Fruit fly (Drosophila melanogaster) whole organism, embryonic: ENCODE results near the gene SCCRO4.

Source experiments
- Awh ChIP-seq: fragments of 200-800 bp; sonication (Bioruptor generic); IDR thresholded peaks from 2 replicates; pipeline ENCODE4, ENCODE4 v1.3.6; 2022; ENCODE audit warnings: missing biosample characterization, missing genetic modification characterization
- B-H1 ChIP-seq: fragments of 200-800 bp; sonication (Bioruptor generic); IDR thresholded peaks from 3 replicates; pipeline ENCODE4 v1.3.6; 2022; ENCODE audit warnings: missing biosample characterization, missing genetic modification characterization
- B-H2 ChIP-seq: fragments of 200-800 bp; sonication (Bioruptor generic); optimal IDR thresholded peaks from 2 replicates; lab custom pipeline; 2018; ENCODE audit warnings: missing biosample characterization, mild to moderate bottlenecking, missing genetic modification characterization
- CG10209 ChIP-seq: fragments of 200-800 bp; sonication (Bioruptor generic); optimal IDR thresholded peaks from 3 replicates; lab custom pipeline; 2017; ENCODE audit warnings: missing biosample characterization, mild to moderate bottlenecking, missing genetic modification characterization, missing genetic modification reagents
- CG10959 ChIP-seq: fragments of 200-800 bp; sonication (Bioruptor generic); IDR thresholded peaks from 2 replicates; pipeline ENCODE4 v1.3.6; 2022; ENCODE audit warnings: missing biosample characterization, missing genetic modification characterization
- CG11085 ChIP-seq: fragments of 200-800 bp; sonication (Bioruptor generic); IDR thresholded peaks from 2 replicates; pipeline ENCODE4 v1.3.6; 2022; ENCODE audit warnings: missing biosample characterization, missing genetic modification characterization
- CG12769 ChIP-seq: fragments of 200-800 bp; sonication (Bioruptor generic); optimal IDR thresholded peaks from 2 replicates; lab custom pipeline; 2019; ENCODE audit warnings: missing biosample characterization, mild to moderate bottlenecking, missing genetic modification characterization, moderate library complexity
- CG13287 ChIP-seq: fragments of 200-800 bp; sonication (Bioruptor generic); IDR thresholded peaks from 2 replicates; pipeline ENCODE4 v1.3.6; 2022; ENCODE audit warnings: missing biosample characterization, missing genetic modification characterization; ENCODE audit not compliant: partially characterized antibody
- CG13296 ChIP-seq: fragments of 200-800 bp; sonication (Bioruptor generic); optimal IDR thresholded peaks from 3 replicates; lab custom pipeline; 2018; ENCODE audit warnings: missing biosample characterization, mild to moderate bottlenecking, missing genetic modification characterization
- CG1529 ChIP-seq: fragments of 200-800 bp; sonication (Bioruptor generic); optimal IDR thresholded peaks from 3 replicates; lab custom pipeline; 2018; ENCODE audit warnings: missing biosample characterization, missing genetic modification characterization
- CG16779 ChIP-seq: fragments of 200-800 bp; sonication (Bioruptor generic); IDR thresholded peaks from 2 replicates; pipeline ENCODE4 v1.3.6; 2022; ENCODE audit warnings: missing biosample characterization, missing genetic modification characterization
- CG2129 ChIP-seq: fragments of 200-800 bp; sonication (Bioruptor generic); IDR thresholded peaks from 2 replicates; pipeline ENCODE4 v1.3.6; 2022; ENCODE audit warnings: missing biosample characterization, missing genetic modification characterization; ENCODE audit not compliant: partially characterized antibody
- CG2875 ChIP-seq: fragments of 200-800 bp; sonication (Bioruptor generic); optimal IDR thresholded peaks from 2 replicates; lab custom pipeline; 2017; ENCODE audit warnings: missing biosample characterization, mild to moderate bottlenecking, missing genetic modification characterization, missing genetic modification reagents
- CG33213 ChIP-seq: fragments of 200-800 bp; sonication (Bioruptor generic); optimal IDR thresholded peaks from 3 replicates; lab custom pipeline; 2016; ENCODE audit warnings: missing biosample characterization, missing genetic modification characterization
- CG3847 ChIP-seq: fragments of 200-800 bp; sonication (Bioruptor generic); IDR thresholded peaks from 2 replicates; pipeline ENCODE4 v1.3.6; 2022; ENCODE audit warnings: missing biosample characterization, missing genetic modification characterization
- CG42726 ChIP-seq: fragments of 200-800 bp; sonication (Bioruptor generic); IDR thresholded peaks from 2 replicates; pipeline ENCODE4 v1.3.6; 2022; ENCODE audit warnings: missing biosample characterization, missing genetic modification characterization; ENCODE audit not compliant: partially characterized antibody
- CG4282 ChIP-seq: fragments of 200-800 bp; sonication (Bioruptor generic); optimal IDR thresholded peaks from 2 replicates; lab custom pipeline; 2016; ENCODE audit warnings: missing biosample characterization, missing genetic modification characterization
- CG43689 ChIP-seq: fragments of 200-800 bp; sonication (Bioruptor generic); IDR thresholded peaks from 2 replicates; pipeline ENCODE4 v1.3.6; 2022; ENCODE audit warnings: missing biosample characterization, missing genetic modification characterization
- CG4404 ChIP-seq: fragments of 200-800 bp; sonication (Bioruptor generic); IDR thresholded peaks from 2 replicates; pipeline ENCODE4 v1.3.6; 2022; ENCODE audit warnings: missing biosample characterization, missing genetic modification characterization
- CG4707 ChIP-seq: fragments of 200-800 bp; sonication (Bioruptor generic); optimal IDR thresholded peaks from 2 replicates; lab custom pipeline; 2018; ENCODE audit warnings: missing biosample characterization, mild to moderate bottlenecking, missing genetic modification characterization, moderate library complexity
- CG6791 ChIP-seq: fragments of 200-800 bp; sonication (Bioruptor generic); IDR thresholded peaks from 3 replicates; pipeline ENCODE4 v1.3.6; 2022; ENCODE audit warnings: missing biosample characterization, missing genetic modification characterization; ENCODE audit not compliant: partially characterized antibody
- CG7786 ChIP-seq: fragments of 200-800 bp; sonication (Bioruptor generic); optimal IDR thresholded peaks from 2 replicates; lab custom pipeline; 2016; ENCODE audit warnings: missing biosample characterization, missing genetic modification characterization
- CG8388 ChIP-seq: fragments of 200-800 bp; sonication (Bioruptor generic); optimal IDR thresholded peaks from 2 replicates; lab custom pipeline; 2019; ENCODE audit warnings: missing biosample characterization, mild to moderate bottlenecking, missing genetic modification characterization, moderate library complexity
- CrebB ChIP-seq: fragments of 200-800 bp; sonication (Bioruptor generic); optimal IDR thresholded peaks from 3 replicates; lab custom pipeline; 2018; ENCODE audit warnings: missing biosample characterization, mild to moderate bottlenecking, missing genetic modification characterization
- Dfd ChIP-seq, 2 experiments: fragments of >200 bp; optimal IDR thresholded peaks; 2 replicates each; lab custom pipeline; 2017; ENCODE audit warnings: missing biosample characterization in 2 of 2, missing genetic modification characterization in 2 of 2
- Fer2 ChIP-seq: fragments of 200-800 bp; sonication (Bioruptor generic); optimal IDR thresholded peaks from 2 replicates; lab custom pipeline; 2018; ENCODE audit warnings: missing biosample characterization, mild to moderate bottlenecking, missing genetic modification characterization, moderate library complexity
- Fer3 ChIP-seq: fragments of 200-800 bp; sonication (Bioruptor generic); optimal IDR thresholded peaks from 2 replicates; lab custom pipeline; 2018; ENCODE audit warnings: missing biosample characterization, mild to moderate bottlenecking, missing genetic modification characterization, moderate library complexity
- H2.0 ChIP-seq: fragments of 200-800 bp; sonication (Bioruptor generic); IDR thresholded peaks from 2 replicates; pipeline ENCODE4 v1.3.6; 2022; ENCODE audit warnings: missing biosample characterization, missing genetic modification characterization
- HLH4C ChIP-seq: fragments of 200-800 bp; sonication (Bioruptor generic); IDR thresholded peaks from 3 replicates; pipeline ENCODE4 v1.3.6; 2022; ENCODE audit warnings: missing biosample characterization, missing genetic modification characterization; ENCODE audit not compliant: partially characterized antibody
- Hsf ChIP-seq: fragments of 200-800 bp; sonication (Bioruptor generic); optimal IDR thresholded peaks from 3 replicates; lab custom pipeline; 2016; ENCODE audit warnings: missing biosample characterization, missing genetic modification characterization
- Myb ChIP-seq: fragments of 200-800 bp; sonication (Bioruptor generic); optimal IDR thresholded peaks from 2 replicates; lab custom pipeline; 2016; ENCODE audit warnings: missing biosample characterization, missing genetic modification characterization
- amos ChIP-seq: fragments of 200-800 bp; sonication (Bioruptor generic); IDR thresholded peaks from 2 replicates; pipeline ENCODE4 v1.3.6; 2022; ENCODE audit warnings: missing biosample characterization, missing genetic modification characterization; ENCODE audit not compliant: partially characterized antibody
- aop ChIP-seq: fragments of 200-800 bp; sonication (Bioruptor generic); IDR thresholded peaks from 2 replicates; pipeline ENCODE4 v1.3.6; 2022; ENCODE audit warnings: missing biosample characterization, missing genetic modification characterization
- ato ChIP-seq: fragments of 200-800 bp; sonication (Bioruptor generic); IDR thresholded peaks from 2 replicates; pipeline ENCODE4 v1.3.6; 2022; ENCODE audit warnings: missing biosample characterization, missing genetic modification characterization; ENCODE audit not compliant: partially characterized antibody
- da ChIP-seq: fragments of 200-800 bp; sonication (Bioruptor generic); optimal IDR thresholded peaks from 2 replicates; lab custom pipeline; 2016; ENCODE audit warnings: missing biosample characterization, missing genetic modification characterization
- disco-r ChIP-seq: fragments of 200-800 bp; sonication (Bioruptor generic); optimal IDR thresholded peaks from 2 replicates; lab custom pipeline; 2016; ENCODE audit warnings: missing biosample characterization, missing genetic modification characterization
- ems ChIP-seq: fragments of 200-800 bp; sonication (Bioruptor generic); optimal IDR thresholded peaks from 3 replicates; lab custom pipeline; 2016; ENCODE audit warnings: missing biosample characterization, missing genetic modification characterization
- exex ChIP-seq: fragments of 200-800 bp; sonication (Bioruptor generic); optimal IDR thresholded peaks from 4 replicates; lab custom pipeline; 2018; ENCODE audit warnings: missing biosample characterization, mild to moderate bottlenecking, missing genetic modification characterization, moderate library complexity
- jumu ChIP-seq: fragments of 200-800 bp; sonication (Bioruptor generic); optimal IDR thresholded peaks from 3 replicates; lab custom pipeline; 2016; ENCODE audit warnings: missing biosample characterization, missing genetic modification characterization
- kah ChIP-seq: fragments of 200-800 bp; sonication (Bioruptor generic); optimal IDR thresholded peaks from 2 replicates; lab custom pipeline; 2018; ENCODE audit warnings: missing biosample characterization, mild to moderate bottlenecking, missing genetic modification characterization
- kni ChIP-seq: fragments of 200-800 bp; sonication (Bioruptor generic); optimal IDR thresholded peaks from 3 replicates; lab custom pipeline; 2017; ENCODE audit warnings: mild to moderate bottlenecking, missing biosample characterization, missing genetic modification reagents, missing genetic modification characterization
- knrl ChIP-seq: fragments of 200-800 bp; sonication (Bioruptor generic); IDR thresholded peaks from 3 replicates; pipeline ENCODE4 v1.3.6; 2022; ENCODE audit warnings: missing biosample characterization, missing genetic modification characterization; ENCODE audit not compliant: partially characterized antibody
- maf-S ChIP-seq: fragments of 200-800 bp; sonication (Bioruptor generic); optimal IDR thresholded peaks from 2 replicates; lab custom pipeline; 2016; ENCODE audit warnings: missing biosample characterization, missing genetic modification characterization
- peb ChIP-seq: fragments of 200-800 bp; sonication (Bioruptor generic); IDR thresholded peaks from 2 replicates; pipeline ENCODE4 v1.3.6; 2022; ENCODE audit warnings: missing biosample characterization, missing genetic modification characterization
- seq ChIP-seq: fragments of 200-800 bp; sonication (Bioruptor generic); IDR thresholded peaks from 2 replicates; pipeline ENCODE4 v1.3.6; 2022; ENCODE audit warnings: missing biosample characterization, missing genetic modification characterization
- sisA ChIP-seq: fragments of 200-800 bp; sonication (Bioruptor generic); IDR thresholded peaks from 2 replicates; pipeline ENCODE4 v1.3.6; 2022; ENCODE audit warnings: missing biosample characterization, missing genetic modification characterization
- sr ChIP-seq: fragments of 200-800 bp; sonication (Bioruptor generic); IDR thresholded peaks from 3 replicates; pipeline ENCODE4 v1.3.6; 2022; ENCODE audit warnings: missing biosample characterization, missing genetic modification characterization
- tna ChIP-seq: fragments of 200-800 bp; sonication (Bioruptor generic); IDR thresholded peaks from 2 replicates; pipeline ENCODE4 v1.3.6; 2022; ENCODE audit warnings: missing biosample characterization, missing genetic modification characterization; ENCODE audit not compliant: partially characterized antibody
- toy ChIP-seq: fragments of 200-800 bp; sonication (Bioruptor generic); IDR thresholded peaks from 2 replicates; pipeline ENCODE4 v1.3.6; 2022; ENCODE audit warnings: missing biosample characterization, missing genetic modification characterization
- twi ChIP-seq: fragments of 200-800 bp; optimal IDR thresholded peaks from 2 replicates; lab custom pipeline; 2019; ENCODE audit warnings: missing biosample characterization, mild to moderate bottlenecking, missing genetic modification characterization, moderate library complexity
- zen ChIP-seq: fragments of 200-800 bp; sonication (Bioruptor generic); optimal IDR thresholded peaks from 3 replicates; lab custom pipeline; 2018; ENCODE audit warnings: missing biosample characterization, mild to moderate bottlenecking, missing genetic modification characterization, moderate library complexity

SCCRO4 gene

dm6 chr3L:20296797-20297196 lies 2.4 kb upstream of the SCCRO4 start, which contains the start of gene FRG1 (continued):
- TF ChIP-seq sisA (no peak), H2.0 (no peak), CG16779 (GFP tag; lab: Robert Waterston, UW) (no peak), seq (GFP tag; lab: Robert Waterston, UW) (no peak), Myb (peak; percentile 7), CG3847 (GFP tag; lab: Robert Waterston, UW) (no peak), ems (no peak), Hsf (GFP tag; lab: Kevin White, UChicago) (no peak), aop (GFP tag; lab: Robert Waterston, UW) (no peak), CG43689 (GFP tag; lab: Robert Waterston, UW) (no peak), Awh (no peak), da (GFP tag; lab: Kevin White, UChicago) (no peak), CrebB (tag; lab: Kevin White, UChicago) (no peak), CG6791 (peak; percentile 82), CG7786 (no peak), CG42726 (no peak; the same call in 1 of the 2 replicates), CG10959 (GFP tag; lab: Robert Waterston, UW) (no peak), HLH4C (peak; percentile 78), kah (GFP tag; lab: Kevin White, UChicago) (no peak), maf-S (GFP tag; lab: Kevin White, UChicago) (no peak), CG10209 (GFP tag; lab: Kevin White, UChicago) (no peak), toy (GFP tag; lab: Robert Waterston, UW) (no peak), Fer3 (tag; lab: Kevin White, UChicago) (no peak), sr (GFP tag; lab: Robert Waterston, UW) (no peak), jumu (GFP tag; lab: Kevin White, UChicago) (no peak), CG11085 (GFP tag; lab: Robert Waterston, UW) (no peak), twi (tag; lab: Kevin White, UChicago) (no peak), tna (peak; percentile 60)

DNA sequence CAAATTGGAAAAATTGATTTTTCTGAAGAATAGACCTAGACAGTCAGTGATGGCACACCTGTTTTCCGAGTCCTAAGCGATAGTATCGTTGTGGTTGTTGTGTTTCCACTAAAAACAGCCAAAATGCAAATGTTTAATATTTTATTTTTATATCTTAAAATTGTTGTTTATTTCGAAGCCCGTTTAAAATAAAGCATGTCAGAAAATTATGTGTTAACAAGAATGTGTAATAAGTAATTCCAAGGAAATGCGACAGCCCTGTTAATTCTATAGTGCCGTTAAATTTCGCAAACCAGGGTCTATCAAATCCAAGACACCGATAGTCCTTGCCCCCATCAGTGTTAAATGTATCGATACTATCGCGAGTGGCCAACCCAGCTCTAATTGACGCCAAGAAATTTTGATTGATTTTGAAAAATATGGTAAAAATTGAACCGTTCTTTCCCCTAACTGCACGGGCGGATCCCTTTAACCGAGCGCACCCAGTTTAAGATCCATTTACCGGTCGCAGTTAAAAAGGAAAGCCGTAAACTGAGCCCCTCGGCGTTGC lies 2.9 kb downstream of the SCCRO4 start, which contains the start of gene Pex23:
TSS of gene Pex23 (minus strand) at position 61 of the 550 bp plus-strand sequence.
- TF ChIP-seq B-H1 (GFP tag; lab: Robert Waterston, UW) (peak; percentile 72), CG12769 (tag; lab: Kevin White, UChicago) (no peak), B-H2 (peak; percentile 66), CrebB (tag; lab: Kevin White, UChicago) (no peak), CG1529 (no peak), peb (peak; percentile 77), exex (tag; lab: Kevin White, UChicago) (no peak), zen (peak; percentile 81), Dfd (GFP tag; optimal IDR thresholded peaks at IDR 0.05; lab: Kevin White, UChicago) (no peak), CG13287 (GFP tag; lab: Robert Waterston, UW) (peak; percentile 99), CG8388 (GFP tag; lab: Kevin White, UChicago) (peak; percentile 74), amos (GFP tag; lab: Robert Waterston, UW) (peak; percentile 96), CG2129 (GFP tag; lab: Robert Waterston, UW) (peak; percentile 98), CG4282 (GFP tag; lab: Kevin White, UChicago) (peak; percentile 28), kni (GFP tag; lab: Kevin White, UChicago) (no peak), CG13296 (GFP tag; lab: Kevin White, UChicago) (peak; percentile 59), Hsf (GFP tag; lab: Kevin White, UChicago) (peak; percentile 80), ems (peak; percentile 71), knrl (GFP tag; lab: Robert Waterston, UW) (peak; percentile 99), CG33213 (GFP tag; lab: Kevin White, UChicago) (peak; percentile 76), CG2875 (peak; percentile 22), ato (GFP tag; lab: Robert Waterston, UW) (peak; percentile 86), Fer2 (tag; lab: Kevin White, UChicago) (peak; percentile 60), CG4404 (GFP tag; lab: Robert Waterston, UW) (peak; percentile 81), CG4707 (GFP tag; lab: Kevin White, UChicago) (peak; percentile 21), disco-r (no peak)
